Fruit fly (Drosophila melanogaster) whole organism, prepupa: ENCODE results near the gene CG3246.

Experiments used
- CG1621 ChIP-seq: fragments of 200-800 bp; sonication (Bioruptor generic); optimal IDR thresholded peaks from 3 replicates; lab custom pipeline; 2018; ENCODE audit warnings: missing biosample characterization, mild to moderate bottlenecking, missing genetic modification characterization
- CG3032 ChIP-seq: fragments of 200-800 bp; optimal IDR thresholded peaks from 2 replicates; lab custom pipeline; 2019; ENCODE audit warnings: missing biosample characterization, mild to moderate bottlenecking, missing genetic modification characterization, moderate library complexity
- CG4318 ChIP-seq: fragments of 200-800 bp; sonication (Bioruptor generic); optimal IDR thresholded peaks from 3 replicates; lab custom pipeline; 2017; ENCODE audit warnings: missing biosample characterization, mild to moderate bottlenecking, missing genetic modification characterization
- CG6808 ChIP-seq: fragments of 200-800 bp; sonication (Bioruptor generic); optimal IDR thresholded peaks from 3 replicates; lab custom pipeline; 2017; ENCODE audit warnings: missing biosample characterization, missing genetic modification characterization, mild to moderate bottlenecking, moderate library complexity, missing genetic modification reagents
- CG6854 ChIP-seq: fragments of 200-800 bp; sonication (Bioruptor generic); optimal IDR thresholded peaks from 2 replicates; lab custom pipeline; 2017; ENCODE audit warnings: missing biosample characterization, mild to moderate bottlenecking, missing genetic modification characterization
- CG8119 ChIP-seq: fragments of 200-800 bp; sonication (Bioruptor generic); IDR thresholded peaks from 3 replicates; pipeline ENCODE4 v1.3.6; 2022; ENCODE audit warnings: missing biosample characterization, missing genetic modification characterization
- CG8632 ChIP-seq: fragments of 200-800 bp; sonication (Bioruptor generic); optimal IDR thresholded peaks from 3 replicates; lab custom pipeline; 2016; ENCODE audit warnings: missing biosample characterization, missing genetic modification characterization
- Gug ChIP-seq: fragments of 200-800 bp; sonication (Bioruptor generic); IDR thresholded peaks from 2 replicates; pipeline ENCODE4 v1.3.6; 2022; ENCODE audit warnings: missing biosample characterization, missing genetic modification characterization
- Hr38 ChIP-seq: sonication (Bioruptor generic); optimal IDR thresholded peaks from 2 replicates; lab custom pipeline; 2016; ENCODE audit warnings: missing biosample characterization, missing genetic modification characterization
- Hr39 ChIP-seq: fragments of 200-800 bp; sonication (Bioruptor generic); optimal IDR thresholded peaks from 2 replicates; lab custom pipeline; 2016; ENCODE audit warnings: missing biosample characterization, missing genetic modification characterization
- Lpt ChIP-seq: fragments of 200-800 bp; sonication (Bioruptor generic); optimal IDR thresholded peaks from 3 replicates; lab custom pipeline; 2016; ENCODE audit warnings: missing biosample characterization, missing genetic modification characterization
- spab ChIP-seq: fragments of 200-800 bp; sonication (Bioruptor generic); optimal IDR thresholded peaks from 2 replicates; lab custom pipeline; 2017; ENCODE audit warnings: missing biosample characterization, mild to moderate bottlenecking, missing genetic modification characterization, missing genetic modification reagents
- ss ChIP-seq, 2 experiments: fragments of 200-800 bp; sonication (Bioruptor generic); optimal IDR thresholded peaks; 2 replicates in 1 of 2; 3 replicates in 1 of 2; lab custom pipeline; 2017 to 2018; ENCODE audit warnings: mild to moderate bottlenecking in 2 of 2, missing biosample characterization in 2 of 2, missing genetic modification characterization in 2 of 2, moderate library complexity in 1 of 2
- topi ChIP-seq: fragments of 200-800 bp; sonication (Bioruptor generic); optimal IDR thresholded peaks from 3 replicates; lab custom pipeline; 2016; ENCODE audit warnings: missing biosample characterization, missing genetic modification characterization

DNA sequence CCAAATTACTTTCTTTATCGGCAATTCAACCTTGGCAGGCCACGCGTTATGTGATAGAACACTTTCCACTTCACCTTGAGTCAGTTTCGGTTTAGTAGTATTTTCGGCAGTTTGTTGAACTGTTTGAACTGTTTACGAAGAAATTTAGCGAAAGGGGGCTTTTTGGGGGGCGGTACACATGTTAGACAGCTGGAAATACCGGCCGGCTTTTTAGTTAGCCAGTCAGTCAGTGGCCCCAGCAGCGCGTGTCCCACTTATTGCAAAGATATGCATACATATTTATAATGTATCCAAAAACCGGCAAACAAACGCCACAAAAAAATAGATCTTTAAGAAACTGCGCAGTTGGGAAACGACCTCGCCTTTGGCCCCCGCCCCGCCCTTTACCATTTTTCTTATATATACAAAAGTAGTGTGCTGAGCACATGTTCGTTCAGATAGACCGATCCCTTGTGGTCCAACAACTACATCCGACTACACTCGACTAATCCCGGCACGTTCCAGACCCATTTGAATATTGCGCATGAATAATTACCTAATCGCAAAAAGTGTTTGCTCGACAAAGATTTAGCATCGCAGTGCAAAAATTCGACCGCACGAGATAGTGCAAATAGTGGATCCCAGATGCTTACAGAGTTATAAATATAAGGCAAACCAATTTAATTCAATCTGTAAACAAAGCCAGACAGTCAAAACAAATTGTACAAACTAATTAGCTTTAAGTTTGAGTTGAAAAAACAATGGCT, 18.1 kb upstream of the CG3246 start:
- no peak for TF ChIP-seq ss (GFP tag; optimal IDR thresholded peaks at IDR 0.05; lab: Kevin White, UChicago)
- no peak for TF ChIP-seq topi
- TF ChIP-seq CG8119: no peak
- TF ChIP-seq Hr39: no peak
- TF ChIP-seq Hr38: no peak
- TF ChIP-seq CG6808 (GFP tag; lab: Kevin White, UChicago): no peak
- TF ChIP-seq CG8632 (GFP tag; lab: Kevin White, UChicago): no peak
- no peak for TF ChIP-seq CG3032 (tag; lab: Kevin White, UChicago)
- TF ChIP-seq CG4318: no peak
- TF ChIP-seq Gug (GFP tag; lab: Robert Waterston, UW): no peak
- no peak for TF ChIP-seq spab (GFP tag; lab: Kevin White, UChicago)
- no peak for TF ChIP-seq Lpt (GFP tag; lab: Kevin White, UChicago)
- no peak for TF ChIP-seq CG1621 (tag; lab: Kevin White, UChicago)
- no peak for TF ChIP-seq CG6854 (GFP tag; lab: Kevin White, UChicago)
